Worm (Caenorhabditis elegans): Measurements from ENCODE around the gene npr-37.
A peak's percentile ranks its signal among the peaks of the same experiment; 100 is the strongest.

The npr-37 gene

DNA sequence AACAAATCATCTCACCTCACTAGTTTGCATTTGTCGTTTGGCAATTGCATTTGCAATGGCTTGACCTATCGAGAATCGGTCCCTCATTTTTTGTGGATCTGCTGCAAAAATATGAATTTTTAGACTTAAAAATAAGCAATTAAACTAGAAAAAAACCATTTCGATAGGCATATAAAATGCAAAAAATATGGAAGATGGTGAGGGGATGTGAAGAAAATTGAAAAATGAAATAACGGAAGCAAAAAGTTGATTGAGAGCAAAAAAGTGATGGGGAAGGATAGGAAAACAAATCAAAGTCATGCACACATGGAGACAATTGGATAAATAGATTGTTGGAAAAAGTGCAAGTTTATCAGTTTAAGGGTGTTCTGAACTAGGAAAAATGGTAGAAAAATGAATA lies at the start of gene npr-37:
npr-37 (minus strand) TSS at position 101 of the 400 bp plus-strand sequence.
- no peak for TF ChIP-seq hnd-1 (tag; optimal IDR thresholded peaks at IDR 0.05)
- no peak for TF ChIP-seq tbx-11 (GFP tag; IDR thresholded peaks at IDR 0.05)
- TF ChIP-seq scrt-1 (GFP tag; IDR thresholded peaks at IDR 0.05), result no peak
- no peak for TF ChIP-seq F13C5.2 (tag; optimal IDR thresholded peaks at IDR 0.05)
- TF ChIP-seq hmg-4 (GFP tag; optimal IDR thresholded peaks at IDR 0.05), result no peak
- TF ChIP-seq hmbx-1 (tag; optimal IDR thresholded peaks at IDR 0.05), result no peak
- no peak for TF ChIP-seq B0310.2 (tag; optimal IDR thresholded peaks at IDR 0.05)
- TF ChIP-seq aly-1 (tag; optimal IDR thresholded peaks at IDR 0.05), result no peak
- no peak for TF ChIP-seq tbx-37 (GFP tag; conservative IDR thresholded peaks at IDR 0.05)
- TF ChIP-seq ets-7 (tag; optimal IDR thresholded peaks at IDR 0.05), result no peak

DNA sequence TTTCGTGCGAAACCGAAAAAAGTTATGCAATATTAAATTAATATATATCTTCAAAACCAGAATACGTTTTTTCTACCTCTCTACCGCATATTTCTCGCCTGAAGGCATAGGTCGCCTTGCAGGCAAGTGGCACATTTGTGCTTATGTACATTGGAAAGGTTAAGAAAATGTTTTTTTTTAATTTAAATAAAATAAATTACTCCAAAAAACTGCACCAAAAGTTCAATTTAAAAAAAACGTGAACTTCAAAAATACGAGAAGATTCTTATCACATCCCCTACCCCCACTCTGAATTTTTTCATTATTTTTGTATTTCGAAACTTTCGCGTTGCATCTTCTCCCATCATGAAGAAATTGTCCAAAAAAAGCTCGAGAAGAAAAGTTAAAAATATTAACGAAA lies 43.4 kb upstream of the npr-37 start, which contains the start of gene W03G1.2:
W03G1.2 (plus strand) TSS at position 301 of the 400 bp plus-strand sequence.
- no peak for TF ChIP-seq tbx-37 (GFP tag; conservative IDR thresholded peaks at IDR 0.05)
- no peak for TF ChIP-seq aly-1 (tag; optimal IDR thresholded peaks at IDR 0.05)
- TF ChIP-seq flt-1 (GFP tag; IDR thresholded peaks at IDR 0.05), result no peak

DNA sequence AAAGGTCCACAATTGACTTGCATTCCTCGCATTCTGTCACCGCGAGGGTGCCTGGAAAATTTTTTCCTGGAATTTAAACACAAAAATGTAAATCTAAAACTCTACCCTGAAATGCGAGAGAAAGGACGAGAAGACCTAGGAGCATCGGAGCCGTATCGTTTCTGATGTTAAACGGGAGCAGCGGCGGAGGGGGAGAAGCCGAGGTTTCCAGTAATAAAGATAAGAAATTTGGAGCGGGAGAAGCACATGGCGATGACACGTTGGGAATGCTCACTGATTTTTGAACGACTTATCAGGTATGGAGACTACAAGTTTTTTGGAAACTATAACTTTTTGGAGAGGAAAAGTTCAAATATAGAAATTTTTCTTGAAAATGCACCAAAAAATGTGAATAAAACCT lies 42.6 kb upstream of the npr-37 start, which contains the start of gene asm-3:
asm-3 (minus strand) TSS at position 215 of the 400 bp plus-strand sequence.
- TF ChIP-seq hmbx-1 (tag; optimal IDR thresholded peaks at IDR 0.05) (no peak), ama-1 (optimal IDR thresholded peaks at IDR 0.05) (no peak), tbx-11 (GFP tag; IDR thresholded peaks at IDR 0.05) (no peak), sea-1 (GFP tag; conservative IDR thresholded peaks at IDR 0.05) (no peak), B0310.2 (tag; optimal IDR thresholded peaks at IDR 0.05) (no peak), tbx-37 (GFP tag; conservative IDR thresholded peaks at IDR 0.05) (no peak), scrt-1 (GFP tag; IDR thresholded peaks at IDR 0.05) (no peak), ets-7 (tag; optimal IDR thresholded peaks at IDR 0.05) (no peak), flt-1 (GFP tag; IDR thresholded peaks at IDR 0.05) (no peak), ceh-13 (GFP tag; optimal IDR thresholded peaks at IDR 0.05) (no peak), hnd-1 (tag; optimal IDR thresholded peaks at IDR 0.05) (no peak), ceh-36 (tag; optimal IDR thresholded peaks at IDR 0.05) (no peak), hmg-4 (GFP tag; optimal IDR thresholded peaks at IDR 0.05) (no peak), F13C5.2 (tag; optimal IDR thresholded peaks at IDR 0.05) (no peak), aly-1 (tag; optimal IDR thresholded peaks at IDR 0.05) (no peak), pes-1 (GFP tag; IDR thresholded peaks at IDR 0.05) (no peak), tra-4 (tag; optimal IDR thresholded peaks at IDR 0.05) (no peak)

DNA sequence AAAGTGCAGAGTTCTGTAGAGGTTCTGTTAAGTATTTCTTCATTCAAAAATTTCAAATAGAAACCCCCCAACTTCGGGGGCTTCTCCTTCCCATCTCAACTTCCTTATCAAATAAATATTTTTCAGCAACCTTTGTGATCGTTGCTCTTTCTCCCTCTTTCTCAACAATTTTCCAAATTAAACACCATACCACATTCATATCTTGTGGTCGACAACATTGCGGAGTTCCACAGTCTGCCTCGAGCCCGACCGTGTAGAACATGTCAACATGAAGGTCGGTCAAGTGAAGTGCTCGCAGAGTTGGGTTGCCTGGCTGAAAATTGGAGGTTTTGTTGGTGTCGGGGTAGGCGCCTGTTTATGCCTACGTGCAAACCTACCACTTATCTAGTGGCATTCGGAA lies 41.6 kb upstream of the npr-37 start:
- TF ChIP-seq B0310.2 (tag; optimal IDR thresholded peaks at IDR 0.05) (no peak), hmg-4 (GFP tag; optimal IDR thresholded peaks at IDR 0.05) (no peak), tbx-11 (GFP tag; IDR thresholded peaks at IDR 0.05) (no peak), tbx-37 (GFP tag; conservative IDR thresholded peaks at IDR 0.05) (no peak), ceh-36 (tag; optimal IDR thresholded peaks at IDR 0.05) (no peak), scrt-1 (GFP tag; IDR thresholded peaks at IDR 0.05) (no peak)

DNA sequence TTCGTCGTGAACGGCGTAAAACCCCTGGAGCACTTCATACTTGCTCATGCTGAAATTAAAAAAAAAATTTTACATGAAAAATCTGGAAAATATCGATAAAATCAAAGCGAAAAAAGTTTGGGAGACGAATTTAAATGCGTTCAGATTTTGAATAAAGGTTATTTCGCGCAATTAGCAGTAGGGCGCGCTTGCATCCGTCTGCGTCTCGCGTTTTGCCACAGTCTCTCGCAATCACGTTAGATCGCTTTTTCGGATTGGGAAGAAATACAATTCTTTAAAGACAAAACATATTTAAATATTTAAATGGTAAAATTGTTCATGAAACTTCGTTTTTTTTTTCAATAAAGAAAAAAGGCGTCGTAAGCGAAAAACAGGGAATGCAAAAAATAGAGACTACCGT lies 38.4 kb upstream of the npr-37 start, which contains the start of gene pig-1:
pig-1 (minus strand) TSS at position 49 of the 400 bp plus-strand sequence.
- TF ChIP-seq F13C5.2 (tag; optimal IDR thresholded peaks at IDR 0.05) (peak; percentile 29), sea-1 (GFP tag; conservative IDR thresholded peaks at IDR 0.05) (no peak)

DNA sequence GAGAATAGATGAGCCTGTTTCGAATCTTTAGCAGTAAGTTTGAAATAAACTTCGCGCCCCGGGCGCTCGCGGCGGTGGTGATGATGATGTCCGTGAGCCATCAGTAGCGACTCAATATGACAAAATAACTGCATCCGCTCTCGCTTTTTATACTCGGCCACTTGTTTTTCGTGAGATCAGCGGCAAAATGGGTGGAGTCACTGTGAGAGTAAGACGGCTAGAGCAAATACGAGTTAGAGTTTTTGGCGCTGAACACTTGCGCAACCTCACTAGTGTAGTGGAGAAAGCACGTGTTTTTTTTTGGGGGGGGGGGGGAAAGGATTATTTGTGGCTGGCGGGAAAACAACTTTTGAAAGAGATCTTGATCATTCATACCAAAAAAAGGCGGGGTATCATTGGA lies 25.4 kb upstream of the npr-37 start, which contains the start of gene W03G1.5:
W03G1.5 (minus strand) TSS at position 101 of the 400 bp plus-strand sequence.
- no peak for TF ChIP-seq tra-4 (tag; optimal IDR thresholded peaks at IDR 0.05)
- TF ChIP-seq ceh-36 (tag; optimal IDR thresholded peaks at IDR 0.05), result peak; percentile 25

DNA sequence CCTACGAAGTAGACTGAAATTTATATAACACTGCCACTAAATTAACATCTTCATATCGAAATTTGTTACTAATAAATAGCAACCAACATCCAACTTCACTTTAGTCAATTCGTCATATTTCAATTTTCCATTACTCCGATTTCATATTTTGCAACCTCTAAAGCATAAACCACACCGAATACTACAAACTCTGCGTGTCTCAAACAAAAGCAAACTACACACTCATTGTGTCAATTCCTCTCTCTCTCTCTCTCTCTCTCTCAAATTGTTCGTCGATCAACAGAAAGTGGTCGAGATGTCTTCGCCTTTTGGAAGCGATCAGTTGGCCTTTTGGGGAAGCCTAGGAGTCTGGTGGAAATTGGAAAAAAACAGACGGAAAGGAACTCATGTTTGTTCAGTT lies 23.5 kb upstream of the npr-37 start:
- TF ChIP-seq sea-1 (GFP tag; conservative IDR thresholded peaks at IDR 0.05) (no peak), B0310.2 (tag; optimal IDR thresholded peaks at IDR 0.05) (no peak), ceh-36 (tag; optimal IDR thresholded peaks at IDR 0.05) (no peak), hmbx-1 (tag; optimal IDR thresholded peaks at IDR 0.05) (no peak), ets-7 (tag; optimal IDR thresholded peaks at IDR 0.05) (no peak), hmg-4 (GFP tag; optimal IDR thresholded peaks at IDR 0.05) (no peak), scrt-1 (GFP tag; IDR thresholded peaks at IDR 0.05) (no peak), tbx-37 (GFP tag; conservative IDR thresholded peaks at IDR 0.05) (no peak), tbx-11 (GFP tag; IDR thresholded peaks at IDR 0.05) (no peak), aly-1 (tag; optimal IDR thresholded peaks at IDR 0.05) (no peak), ama-1 (optimal IDR thresholded peaks at IDR 0.05) (no peak), pes-1 (GFP tag; IDR thresholded peaks at IDR 0.05) (no peak), tra-4 (tag; optimal IDR thresholded peaks at IDR 0.05) (no peak), flt-1 (GFP tag; IDR thresholded peaks at IDR 0.05) (no peak), hnd-1 (tag; optimal IDR thresholded peaks at IDR 0.05) (no peak), F13C5.2 (tag; optimal IDR thresholded peaks at IDR 0.05) (no peak), ceh-13 (GFP tag; optimal IDR thresholded peaks at IDR 0.05) (no peak)

DNA sequence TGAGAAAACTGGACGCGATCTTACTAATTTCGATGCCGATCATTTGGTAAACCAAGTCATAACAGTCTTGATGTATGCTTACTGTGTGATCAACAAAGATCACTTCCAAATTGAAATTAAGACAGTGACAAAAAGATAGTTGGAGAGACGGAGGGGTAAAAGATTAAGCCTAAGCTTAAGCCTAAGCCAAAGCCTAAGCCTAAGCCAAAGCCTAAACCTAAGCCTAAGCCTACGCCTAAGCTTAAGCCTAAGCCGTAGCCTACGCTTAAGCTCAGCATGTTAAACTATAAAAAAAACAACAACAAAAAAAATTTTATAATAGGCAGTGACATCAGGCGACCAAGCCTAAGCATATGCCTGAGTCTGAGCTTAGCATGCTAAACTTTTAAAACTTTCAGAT lies 16.2 kb upstream of the npr-37 start:
- TF ChIP-seq ceh-13 (GFP tag; optimal IDR thresholded peaks at IDR 0.05) (no peak), F13C5.2 (tag; optimal IDR thresholded peaks at IDR 0.05) (no peak), ceh-36 (tag; optimal IDR thresholded peaks at IDR 0.05) (peak; percentile 48)

DNA sequence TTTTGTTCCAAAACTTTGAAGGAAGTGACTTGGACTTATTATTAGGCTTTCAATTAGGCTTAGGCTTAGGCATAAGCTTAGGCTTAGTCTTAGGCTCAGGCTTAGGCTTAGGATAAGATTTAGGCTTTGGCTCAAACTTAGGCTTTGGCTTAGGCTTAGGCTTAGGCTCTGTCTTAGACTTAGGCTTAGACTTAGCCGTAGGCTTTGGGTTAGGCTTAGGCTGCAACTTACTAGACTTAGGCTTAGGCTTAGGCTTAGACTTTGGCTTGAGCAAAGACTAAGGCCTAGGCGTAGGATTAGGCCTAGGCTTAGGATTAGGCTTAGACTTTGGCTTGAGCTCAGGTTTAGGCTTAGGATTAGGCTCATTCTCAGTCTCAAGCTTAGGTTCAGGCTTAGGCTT lies 3.8 kb upstream of the npr-37 start:
- TF ChIP-seq ceh-36 (tag; optimal IDR thresholded peaks at IDR 0.05) (peak; percentile 58), tbx-37 (GFP tag; conservative IDR thresholded peaks at IDR 0.05) (no peak)
